Fruit fly (Drosophila melanogaster): ENCODE measurements around the gene Tango14.

Tango14 gene

dm6 chr2L:1158519-1159319, at the start of gene Tango14:
Gene Tango14, plus strand, starts transcription at chr2L:1158661.
- TF ChIP-seq noc (tag; optimal IDR thresholded peaks at IDR 0.05) = no peak

- TF ChIP-seq noc (tag; optimal IDR thresholded peaks at IDR 0.05) = no peak
Observed at dm6 chr2L:1112641-1113040, 45.8 kb upstream of the Tango14 start, which contains the start of gene CG14340. Gene CG14340, plus strand, starts transcription at chr2L:1112941.

dm6 chr2L:1114230-1114629, 44.2 kb upstream of the Tango14 start:
- peak; percentile 69 for TF ChIP-seq noc (tag; optimal IDR thresholded peaks at IDR 0.05)

- peak; percentile 43 for TF ChIP-seq noc (tag; optimal IDR thresholded peaks at IDR 0.05)
Observed at dm6 chr2L:1116661-1117322, 41.7 kb upstream of the Tango14 start.

- no peak for TF ChIP-seq noc (tag; optimal IDR thresholded peaks at IDR 0.05)
Observed at dm6 chr2L:1118149-1118548, 40.3 kb upstream of the Tango14 start.

- peak; percentile 96 for TF ChIP-seq noc (tag; optimal IDR thresholded peaks at IDR 0.05)
Observed at dm6 chr2L:1118880-1119809, 39.3 kb upstream of the Tango14 start.

dm6 chr2L:1120206-1120902, 38.1 kb upstream of the Tango14 start:
- TF ChIP-seq noc (tag; optimal IDR thresholded peaks at IDR 0.05) = no peak

dm6 chr2L:1121942-1122710, 36.3 kb upstream of the Tango14 start:
- TF ChIP-seq noc (tag; optimal IDR thresholded peaks at IDR 0.05) = no peak

dm6 chr2L:1122711-1122960, 35.8 kb upstream of the Tango14 start:
- no peak for TF ChIP-seq noc (tag; optimal IDR thresholded peaks at IDR 0.05)

dm6 chr2L:1123078-1123818, 35.2 kb upstream of the Tango14 start:
- no peak for TF ChIP-seq noc (tag; optimal IDR thresholded peaks at IDR 0.05)

- no peak for TF ChIP-seq noc (tag; optimal IDR thresholded peaks at IDR 0.05)
Observed at dm6 chr2L:1124265-1124664, 34.2 kb upstream of the Tango14 start.

dm6 chr2L:1125437-1125836, 33.0 kb upstream of the Tango14 start:
- TF ChIP-seq noc (tag; optimal IDR thresholded peaks at IDR 0.05) = no peak

- TF ChIP-seq noc (tag; optimal IDR thresholded peaks at IDR 0.05) = no peak
Observed at dm6 chr2L:1126527-1126926, 31.9 kb upstream of the Tango14 start.

dm6 chr2L:1127434-1128089, 30.9 kb upstream of the Tango14 start:
- peak; percentile 58 for TF ChIP-seq noc (tag; optimal IDR thresholded peaks at IDR 0.05)
